Worm (Caenorhabditis elegans): ENCODE results near the gene K08C7.4.

The K08C7.4 gene

ce11 chrIV:10714594-10714993, 34.3 kb upstream of the K08C7.4 start:
- no peak for TF ChIP-seq elt-3 (tag; optimal IDR thresholded peaks at IDR 0.05)
- TF ChIP-seq ztf-1 (GFP tag; conservative IDR thresholded peaks at IDR 0.05) = no peak
- no peak for TF ChIP-seq dmd-4 (tag; optimal IDR thresholded peaks at IDR 0.05)
- no peak for TF ChIP-seq sem-4 (tag; optimal IDR thresholded peaks at IDR 0.05)
- TF ChIP-seq snpc-4 (tag; optimal IDR thresholded peaks at IDR 0.05) = no peak
- TF ChIP-seq nhr-6 (tag; optimal IDR thresholded peaks at IDR 0.05) = no peak
- TF ChIP-seq ceh-16 (tag; optimal IDR thresholded peaks at IDR 0.05) = no peak
- TF ChIP-seq ztf-4 (tag; optimal IDR thresholded peaks at IDR 0.05) = no peak
- no peak for TF ChIP-seq lsy-2 (tag; optimal IDR thresholded peaks at IDR 0.05)
- TF ChIP-seq C34F6.9 (tag; optimal IDR thresholded peaks at IDR 0.05) = peak; percentile 13
- peak; percentile 21 for TF ChIP-seq gmeb-1 (tag; optimal IDR thresholded peaks at IDR 0.05)
- TF ChIP-seq sma-9 (GFP tag; optimal IDR thresholded peaks at IDR 0.05) = peak; percentile 46
- no peak for TF ChIP-seq sma-9 (tag; optimal IDR thresholded peaks at IDR 0.05)
- no peak for TF ChIP-seq R02D3.7 (tag; optimal IDR thresholded peaks at IDR 0.05)
- no peak for TF ChIP-seq nhr-10 (tag; optimal IDR thresholded peaks at IDR 0.05)
- no peak for TF ChIP-seq mbf-1 (tag; optimal IDR thresholded peaks at IDR 0.05)
- no peak for TF ChIP-seq ztf-11 (tag; optimal IDR thresholded peaks at IDR 0.05)
- no peak for TF ChIP-seq nhr-237 (tag; optimal IDR thresholded peaks at IDR 0.05)
- no peak for TF ChIP-seq mdl-1 (tag; optimal IDR thresholded peaks at IDR 0.05)
- TF ChIP-seq lin-13 (GFP tag; optimal IDR thresholded peaks at IDR 0.05) = no peak
- TF ChIP-seq unc-39 (tag; optimal IDR thresholded peaks at IDR 0.05) = no peak
- TF ChIP-seq nhr-23 (tag; optimal IDR thresholded peaks at IDR 0.05) = no peak
- no peak for TF ChIP-seq nhr-12 (tag; optimal IDR thresholded peaks at IDR 0.05)
- TF ChIP-seq blmp-1 (tag; optimal IDR thresholded peaks at IDR 0.05; ENCODE audit: insufficient read depth) = no peak
- TF ChIP-seq sma-3 (GFP tag; optimal IDR thresholded peaks at IDR 0.05) = peak; percentile 8
- peak; percentile 6 for TF ChIP-seq nhr-25 (tag; optimal IDR thresholded peaks at IDR 0.05)
- TF ChIP-seq fos-1 (tag; optimal IDR thresholded peaks at IDR 0.05) = peak; percentile 43
- no peak for TF ChIP-seq ceh-82 (tag; optimal IDR thresholded peaks at IDR 0.05)
- peak; percentile 21 for TF ChIP-seq egl-27 (tag; optimal IDR thresholded peaks at IDR 0.05)
- peak; percentile 60 for TF ChIP-seq nhr-129 (tag; optimal IDR thresholded peaks at IDR 0.05)
- TF ChIP-seq unc-62 (GFP tag; optimal IDR thresholded peaks at IDR 0.05) = no peak

ce11 chrIV:10711729-10712128, 31.4 kb upstream of the K08C7.4 start, which contains the start of gene glb-21:
TSS of gene glb-21 (minus strand) at chrIV:10711794.
- TF ChIP-seq C34F6.9 (tag; optimal IDR thresholded peaks at IDR 0.05) (no peak), nhr-10 (tag; optimal IDR thresholded peaks at IDR 0.05) (no peak), mdl-1 (tag; optimal IDR thresholded peaks at IDR 0.05) (no peak), nhr-6 (tag; optimal IDR thresholded peaks at IDR 0.05) (no peak), lsy-2 (tag; optimal IDR thresholded peaks at IDR 0.05) (no peak), ama-1 (optimal IDR thresholded peaks at IDR 0.05) (no peak), Y55F3AM.14 (GFP tag; optimal IDR thresholded peaks at IDR 0.05) (no peak), ztf-4 (tag; optimal IDR thresholded peaks at IDR 0.05) (no peak), crh-2 (tag; optimal IDR thresholded peaks at IDR 0.05) (no peak)

- TF ChIP-seq nhr-21 (tag; optimal IDR thresholded peaks at IDR 0.05) = no peak
- TF ChIP-seq blmp-1 (tag; optimal IDR thresholded peaks at IDR 0.05; ENCODE audit: insufficient read depth) = no peak
- TF ChIP-seq nhr-10 (tag; optimal IDR thresholded peaks at IDR 0.05) = no peak
- TF ChIP-seq ztf-4 (tag; optimal IDR thresholded peaks at IDR 0.05) = no peak
- TF ChIP-seq F13H6.1 (tag; optimal IDR thresholded peaks at IDR 0.05) = no peak
- no peak for TF ChIP-seq C34F6.9 (tag; optimal IDR thresholded peaks at IDR 0.05)
- TF ChIP-seq mab-5 (tag; optimal IDR thresholded peaks at IDR 0.05) = no peak
- no peak for TF ChIP-seq lin-39 (tag; optimal IDR thresholded peaks at IDR 0.05)
- no peak for TF ChIP-seq gmeb-1 (tag; optimal IDR thresholded peaks at IDR 0.05)
- no peak for TF ChIP-seq ama-1 (optimal IDR thresholded peaks at IDR 0.05)
- TF ChIP-seq lin-13 (GFP tag; optimal IDR thresholded peaks at IDR 0.05) = no peak
- no peak for TF ChIP-seq ztf-11 (tag; optimal IDR thresholded peaks at IDR 0.05)
- TF ChIP-seq zag-1 (tag; optimal IDR thresholded peaks at IDR 0.05) = no peak
- no peak for TF ChIP-seq sma-3 (GFP tag; optimal IDR thresholded peaks at IDR 0.05)
- no peak for TF ChIP-seq unc-62 (GFP tag; optimal IDR thresholded peaks at IDR 0.05)
- no peak for TF ChIP-seq Y55F3AM.14 (GFP tag; optimal IDR thresholded peaks at IDR 0.05)
- TF ChIP-seq peb-1 (tag; optimal IDR thresholded peaks at IDR 0.05) = no peak
- TF ChIP-seq nhr-77 (tag; optimal IDR thresholded peaks at IDR 0.05) = no peak
- no peak for TF ChIP-seq crh-2 (tag; optimal IDR thresholded peaks at IDR 0.05)
- no peak for TF ChIP-seq ceh-82 (tag; optimal IDR thresholded peaks at IDR 0.05)
Measured at ce11 chrIV:10706090-10706489, 25.8 kb upstream of the K08C7.4 start, which contains the start of gene R102.6. TSS of gene R102.6 (minus strand) at chrIV:10706190.
